Worm (Caenorhabditis elegans) whole organism, L1 larva: ENCODE data around the gene F47B10.6.
A peak's percentile ranks its signal among the peaks of the same experiment; 100 is the strongest.

Experiments used
- C16A3.4 ChIP-seq: fragments of 150-350 bp; optimal IDR thresholded peaks from 2 replicates; lab custom pipeline; 2014; ENCODE audit warnings: missing biosample characterization, missing genetic modification characterization
- F16B12.6 ChIP-seq: fragments of 150-350 bp; optimal IDR thresholded peaks from 2 replicates; lab custom pipeline; 2014; ENCODE audit warnings: missing biosample characterization, missing genetic modification characterization
- aha-1 ChIP-seq: fragments of 150-350 bp; optimal IDR thresholded peaks from 2 replicates; lab custom pipeline; 2014; ENCODE audit warnings: missing biosample characterization, missing genetic modification characterization
- aly-2 ChIP-seq: fragments of 150-350 bp; optimal IDR thresholded peaks from 2 replicates; lab custom pipeline; 2014; ENCODE audit warnings: missing biosample characterization, missing genetic modification characterization
- ama-1 ChIP-seq: fragments of 150-350 bp; optimal IDR thresholded peaks from 2 replicates; lab custom pipeline; 2014
- blmp-1 ChIP-seq: fragments of 150-350 bp; optimal IDR thresholded peaks from 2 replicates; lab custom pipeline; 2014; ENCODE audit warnings: missing biosample characterization, missing genetic modification characterization
- ceh-63 ChIP-seq: fragments of 200-800 bp; sonication (Bioruptor generic); optimal IDR thresholded peaks from 2 replicates; lab custom pipeline; 2018; ENCODE audit warnings: mild to moderate bottlenecking, missing genetic modification characterization, missing compliant biosample characterization
- ceh-82 ChIP-seq, 3 experiments: fragments of 150-350 bp in 1 of 3; sonication (generic microtip) in 2 of 3; optimal IDR thresholded peaks; 2 replicates each; lab custom pipeline; 2014 to 2017; ENCODE audit warnings: missing biosample characterization in 3 of 3, missing genetic modification characterization in 3 of 3
- ceh-88 ChIP-seq: fragments of 200-800 bp; sonication (Bioruptor generic); IDR thresholded peaks from 2 replicates; pipeline ENCODE4 v1.3.6; 2022; ENCODE audit warnings: missing genetic modification characterization, missing compliant biosample characterization
- ceh-90 ChIP-seq: sonication (generic microtip); optimal IDR thresholded peaks from 2 replicates; lab custom pipeline; 2016; ENCODE audit warnings: missing genetic modification characterization, missing compliant biosample characterization
- dsc-1 ChIP-seq: sonication (generic microtip); optimal IDR thresholded peaks from 2 replicates; lab custom pipeline; 2016; ENCODE audit warnings: mild to moderate bottlenecking, missing genetic modification characterization, missing compliant biosample characterization
- efl-1 ChIP-seq, 4 experiments: fragments of 150-350 bp; optimal IDR thresholded peaks in 3 of 4; peaks in 1 of 4; 1 replicate in 1 of 4; 2 replicates in 3 of 4; lab custom pipeline; 2014; ENCODE audit warnings: missing biosample characterization in 2 of 4, missing genetic modification characterization in 2 of 4, missing genetic modification reagents in 2 of 4
- egl-13 ChIP-seq: sonication (generic microtip); optimal IDR thresholded peaks from 2 replicates; lab custom pipeline; 2016; ENCODE audit warnings: missing genotype, missing genetic modification reagents, missing genetic modification characterization, missing compliant biosample characterization
- egl-27 ChIP-seq, 2 experiments: fragments of 150-350 bp in 1 of 2; sonication (generic microtip); optimal IDR thresholded peaks; 3 replicates each; lab custom pipeline; 2017 to 2018; ENCODE audit warnings: missing biosample characterization in 2 of 2, missing genetic modification characterization in 2 of 2, missing genetic modification reagents in 2 of 2
- elt-3 ChIP-seq, 6 experiments: fragments of 150-350 bp in 1 of 6; sonication (generic microtip); optimal IDR thresholded peaks; 2 replicates each; lab custom pipeline; 2017 to 2018; ENCODE audit warnings: missing biosample characterization in 6 of 6, missing genetic modification characterization in 6 of 6, inconsistent platforms in 1 of 6
- ets-5 ChIP-seq: fragments of 200-800 bp; sonication (Bioruptor generic); IDR thresholded peaks from 2 replicates; pipeline ENCODE4 v1.3.6; 2022; ENCODE audit warnings: missing genetic modification characterization, missing compliant biosample characterization
- fkh-10 ChIP-seq: sonication (generic microtip); optimal IDR thresholded peaks from 2 replicates; lab custom pipeline; 2017; ENCODE audit warnings: missing biosample characterization, missing genetic modification reagents, missing genetic modification characterization
- fkh-8 ChIP-seq: sonication (generic microtip); optimal IDR thresholded peaks from 2 replicates; lab custom pipeline; 2016; ENCODE audit warnings: mild to moderate bottlenecking, missing genetic modification characterization, missing compliant biosample characterization
- fos-1 ChIP-seq: fragments of 150-350 bp; optimal IDR thresholded peaks from 2 replicates; lab custom pipeline; 2014; ENCODE audit warnings: missing biosample characterization, missing genetic modification characterization
- grh-1 ChIP-seq: fragments of 200-800 bp; sonication (Bioruptor generic); IDR thresholded peaks from 2 replicates; pipeline ENCODE4 v1.3.6; 2022; ENCODE audit warnings: missing genetic modification reagents, missing genetic modification characterization, missing compliant biosample characterization
- hlh-4 ChIP-seq: sonication (generic microtip); optimal IDR thresholded peaks from 2 replicates; lab custom pipeline; 2016; ENCODE audit warnings: mild to moderate bottlenecking, missing genetic modification characterization, missing compliant biosample characterization
- hpl-2 ChIP-seq: fragments of 150-350 bp; optimal IDR thresholded peaks from 2 replicates; lab custom pipeline; 2014; ENCODE audit warnings: missing biosample characterization, missing genetic modification reagents, missing genetic modification characterization
- irx-1 ChIP-seq: sonication (generic microtip); optimal IDR thresholded peaks from 2 replicates; lab custom pipeline; 2016; ENCODE audit warnings: missing genetic modification characterization, missing compliant biosample characterization
- jun-1 ChIP-seq: fragments of 150-350 bp; optimal IDR thresholded peaks from 2 replicates; lab custom pipeline; 2014; ENCODE audit warnings: missing biosample characterization, missing genetic modification reagents, missing genetic modification characterization
- lin-14 ChIP-seq: fragments of 200-800 bp; sonication (Bioruptor generic); optimal IDR thresholded peaks from 2 replicates; lab custom pipeline; 2018; ENCODE audit warnings: mild to moderate bottlenecking, missing genetic modification characterization, moderate library complexity, missing compliant biosample characterization
- lin-15B ChIP-seq: fragments of 150-350 bp; sonication (generic microtip); optimal IDR thresholded peaks from 3 replicates; lab custom pipeline; 2014; ENCODE audit warnings: missing biosample characterization, missing genetic modification characterization
- lin-35 ChIP-seq, 2 experiments: fragments of 150-350 bp; optimal IDR thresholded peaks; 2 replicates each; lab custom pipeline; 2014; ENCODE audit warnings: missing biosample characterization in 2 of 2, missing genetic modification characterization in 2 of 2, missing genetic modification reagents in 2 of 2
- lin-39 ChIP-seq: fragments of 150-350 bp; optimal IDR thresholded peaks from 2 replicates; lab custom pipeline; 2014; ENCODE audit warnings: missing biosample characterization, missing genetic modification reagents, missing genetic modification characterization
- lsy-2 ChIP-seq, 2 experiments: fragments of 150-350 bp; optimal IDR thresholded peaks; 2 replicates each; lab custom pipeline; 2014; ENCODE audit warnings: missing biosample characterization in 2 of 2, missing genetic modification characterization in 2 of 2
- mab-9 ChIP-seq: fragments of 200-800 bp; sonication (Bioruptor generic); IDR thresholded peaks from 2 replicates; pipeline ENCODE4 v1.3.6; 2022; ENCODE audit warnings: missing genetic modification reagents, missing genetic modification characterization, missing compliant biosample characterization
- mdl-1 ChIP-seq, 2 experiments: fragments of 150-350 bp; optimal IDR thresholded peaks; 2 replicates each; lab custom pipeline; 2014 to 2017; ENCODE audit warnings: missing biosample characterization in 2 of 2, missing genetic modification characterization in 2 of 2, inconsistent platforms in 1 of 2
- mef-2 ChIP-seq: fragments of 150-350 bp; optimal IDR thresholded peaks from 2 replicates; lab custom pipeline; 2014; ENCODE audit warnings: missing biosample characterization, missing genetic modification characterization
- nhr-11 ChIP-seq: fragments of 150-350 bp; optimal IDR thresholded peaks from 2 replicates; lab custom pipeline; 2014; ENCODE audit warnings: missing biosample characterization, missing genetic modification characterization
- nhr-12 ChIP-seq: sonication (generic microtip); optimal IDR thresholded peaks from 2 replicates; lab custom pipeline; 2017; ENCODE audit warnings: missing biosample characterization, missing genetic modification characterization
- nhr-19 ChIP-seq: fragments of 200-800 bp; sonication (Bioruptor generic); conservative IDR thresholded peaks from 2 replicates; pipeline ENCODE4 v1.3.6; 2022; ENCODE audit warnings: missing genetic modification characterization, missing compliant biosample characterization
- nhr-20 ChIP-seq: sonication (generic microtip); optimal IDR thresholded peaks from 2 replicates; lab custom pipeline; 2016; ENCODE audit warnings: mild to moderate bottlenecking, missing genetic modification characterization, missing compliant biosample characterization
- nhr-237 ChIP-seq: fragments of 150-350 bp; optimal IDR thresholded peaks from 2 replicates; lab custom pipeline; 2014; ENCODE audit warnings: missing biosample characterization, missing genetic modification characterization
- nhr-47 ChIP-seq: sonication (generic microtip); optimal IDR thresholded peaks from 2 replicates; lab custom pipeline; 2016; ENCODE audit warnings: mild to moderate bottlenecking, missing genetic modification characterization, moderate library complexity, missing compliant biosample characterization
- nhr-77 ChIP-seq: fragments of 150-350 bp; optimal IDR thresholded peaks from 2 replicates; lab custom pipeline; 2014; ENCODE audit warnings: missing biosample characterization, missing genetic modification characterization
- pag-3 ChIP-seq: sonication (generic microtip); optimal IDR thresholded peaks from 2 replicates; lab custom pipeline; 2017; ENCODE audit warnings: missing genetic modification characterization, mild to moderate bottlenecking, missing compliant biosample characterization, antibody characterized with exemption, borderline replicate concordance; ENCODE audit not compliant: insufficient read depth
- pax-3 ChIP-seq: fragments of 200-800 bp; sonication (Bioruptor generic); optimal IDR thresholded peaks from 2 replicates; lab custom pipeline; 2018; ENCODE audit warnings: mild to moderate bottlenecking, missing genetic modification characterization, moderate library complexity, missing compliant biosample characterization
- rnt-1 ChIP-seq: sonication (generic microtip); optimal IDR thresholded peaks from 2 replicates; lab custom pipeline; 2016; ENCODE audit warnings: mild to moderate bottlenecking, missing genetic modification characterization, moderate library complexity, missing compliant biosample characterization
- skn-1 ChIP-seq: fragments of 150-350 bp; optimal IDR thresholded peaks from 2 replicates; lab custom pipeline; 2014; ENCODE audit warnings: missing biosample characterization, missing genetic modification characterization
- snu-23 ChIP-seq: sonication (generic microtip); optimal IDR thresholded peaks from 2 replicates; lab custom pipeline; 2016; ENCODE audit warnings: missing genetic modification characterization, missing compliant biosample characterization
- tbx-2 ChIP-seq: sonication (generic microtip); optimal IDR thresholded peaks from 2 replicates; lab custom pipeline; 2016; ENCODE audit warnings: missing genetic modification characterization, missing compliant biosample characterization
- unc-130 ChIP-seq: fragments of 150-350 bp; optimal IDR thresholded peaks from 2 replicates; lab custom pipeline; 2017; ENCODE audit warnings: missing biosample characterization, missing genetic modification characterization, inconsistent platforms
- unc-98 ChIP-seq: fragments of 200-800 bp; sonication (Bioruptor generic); IDR thresholded peaks from 2 replicates; pipeline ENCODE4 v1.3.6; 2022; ENCODE audit warnings: missing genetic modification characterization, missing compliant biosample characterization
- zip-4 ChIP-seq: fragments of 200-800 bp; sonication (Bioruptor generic); optimal IDR thresholded peaks from 2 replicates; lab custom pipeline; 2018; ENCODE audit warnings: mild to moderate bottlenecking, missing genetic modification characterization, moderate library complexity, missing compliant biosample characterization
- ztf-11 ChIP-seq, 2 experiments: sonication (generic microtip); optimal IDR thresholded peaks; 2 replicates each; lab custom pipeline; 2016 to 2017; ENCODE audit warnings: missing genetic modification characterization in 2 of 2, missing biosample characterization in 1 of 2, missing compliant biosample characterization in 1 of 2

Gene F47B10.6

DNA sequence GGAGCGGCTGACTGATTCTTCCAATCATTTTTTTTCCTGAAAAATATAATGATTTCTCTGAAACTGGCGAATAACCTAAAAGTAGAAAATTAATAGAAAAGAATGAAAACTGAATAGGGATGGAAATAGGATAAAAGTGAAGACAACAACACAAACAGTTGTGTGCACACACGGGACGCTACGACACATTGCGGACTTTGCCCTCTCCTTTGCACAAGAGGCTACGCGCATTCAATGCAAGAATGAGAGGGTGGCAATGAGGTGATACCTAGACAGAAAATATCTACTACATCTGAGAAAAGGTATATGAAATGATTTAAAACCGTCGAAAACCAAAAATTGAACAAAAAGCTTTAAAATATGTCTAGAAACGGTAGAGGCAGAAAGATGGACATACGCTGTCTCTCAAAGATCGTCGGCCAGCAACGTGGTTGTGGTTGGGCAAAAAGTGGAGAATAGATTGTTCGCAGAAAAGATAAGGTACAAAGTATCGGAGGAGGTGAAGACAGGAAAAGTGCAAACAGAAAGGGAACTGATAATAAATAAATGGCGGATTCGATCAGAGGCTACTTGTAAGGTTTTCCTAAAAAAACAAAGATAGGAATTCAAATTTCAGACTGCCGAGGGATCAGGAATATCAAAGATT lies 11.9 kb downstream of the F47B10.6 start, which contains the start of gene suca-1 (continued):
- TF ChIP-seq pag-3 (tag; lab: Kevin White, UChicago) (no peak), unc-130 (tag; lab: Kevin White, UChicago) (no peak), aha-1 (tag; lab: Kevin White, UChicago) (no peak), nhr-20 (peak; percentile 61), mab-9 (GFP tag; lab: Robert Waterston, UW) (no peak), ama-1 (lab: Kevin White, UChicago) (no peak), nhr-12 (tag; lab: Kevin White, UChicago) (no peak), mef-2 (tag; lab: Kevin White, UChicago) (no peak), egl-13 (no peak), ceh-88 (GFP tag; lab: Robert Waterston, UW) (no peak), hlh-4 (tag; lab: Kevin White, UChicago) (no peak), efl-1 (optimal IDR thresholded peaks at IDR 0.05; lab: Kevin White, UChicago) (peak; percentile 23 to 37), efl-1 (GFP tag; optimal IDR thresholded peaks at IDR 0.05 in 1 of 2; lab: Kevin White, UChicago) (peak; percentile 5 to 11), nhr-77 (tag; lab: Kevin White, UChicago) (no peak), skn-1 (no peak), dsc-1 (tag; lab: Kevin White, UChicago) (peak; percentile 3), fos-1 (no peak), ceh-82 (tag; optimal IDR thresholded peaks at IDR 0.05; lab: Kevin White, UChicago) (peak in 1 of 3 experiments; percentile 62), jun-1 (peak; percentile 7), rnt-1 (tag; lab: Kevin White, UChicago) (peak; percentile 61), nhr-19 (GFP tag; lab: Robert Waterston, UW) (peak; percentile 35), tbx-2 (tag; lab: Kevin White, UChicago) (peak; percentile 21), nhr-47 (tag; lab: Kevin White, UChicago) (peak; percentile 44), egl-27 (tag; optimal IDR thresholded peaks at IDR 0.05; lab: Kevin White, UChicago) (no peak), nhr-237 (tag; lab: Kevin White, UChicago) (no peak), ceh-90 (tag; lab: Kevin White, UChicago) (no peak), lin-14 (GFP tag; lab: Kevin White, UChicago) (peak; percentile 72), pax-3 (tag; lab: Kevin White, UChicago) (no peak), blmp-1 (tag; lab: Kevin White, UChicago) (peak; percentile 83), grh-1 (GFP tag; lab: Robert Waterston, UW) (no peak), nhr-11 (tag; lab: Kevin White, UChicago) (no peak), hpl-2 (GFP tag; lab: Kevin White, UChicago) (no peak), aly-2 (tag; lab: Kevin White, UChicago) (no peak), lin-15B (tag; lab: Kevin White, UChicago) (no peak), irx-1 (tag; lab: Kevin White, UChicago) (no peak), lsy-2 (tag; optimal IDR thresholded peaks at IDR 0.05; lab: Kevin White, UChicago) (peak; percentile 14 to 50), F16B12.6 (tag; lab: Kevin White, UChicago) (peak; percentile 93), ceh-63 (GFP tag; lab: Kevin White, UChicago) (no peak), unc-98 (GFP tag; lab: Robert Waterston, UW) (no peak), lin-39 (tag; lab: Kevin White, UChicago) (no peak), snu-23 (GFP tag; lab: Kevin White, UChicago) (peak; percentile 61)

- TF ChIP-seq nhr-47 (tag; lab: Kevin White, UChicago) (peak; percentile 59), ceh-88 (GFP tag; lab: Robert Waterston, UW) (no peak), ceh-82 (tag; optimal IDR thresholded peaks at IDR 0.05; lab: Kevin White, UChicago) (peak in 2 of 3 experiments; percentile 59 to 77), zip-4 (GFP tag; lab: Kevin White, UChicago) (no peak), mab-9 (GFP tag; lab: Robert Waterston, UW) (no peak), jun-1 (no peak), tbx-2 (tag; lab: Kevin White, UChicago) (peak; percentile 59), ztf-11 (tag; optimal IDR thresholded peaks at IDR 0.05; lab: Kevin White, UChicago) (no peak), lin-35 (GFP tag; optimal IDR thresholded peaks at IDR 0.05; lab: Kevin White, UChicago) (peak; percentile 13 to 54), grh-1 (GFP tag; lab: Robert Waterston, UW) (no peak), fos-1 (peak; percentile 32), nhr-12 (tag; lab: Kevin White, UChicago) (no peak), fkh-10 (GFP tag; lab: Kevin White, UChicago) (peak; percentile 81), C16A3.4 (peak; percentile 32), egl-27 (tag; optimal IDR thresholded peaks at IDR 0.05; lab: Kevin White, UChicago) (peak; percentile 6 to 17), lin-39 (tag; lab: Kevin White, UChicago) (no peak), ets-5 (no peak), elt-3 (tag; optimal IDR thresholded peaks at IDR 0.05; lab: Kevin White, UChicago) (peak in 4 of 6 experiments; percentile 31 to 73 (median 41)), fkh-8 (tag; lab: Kevin White, UChicago) (peak; percentile 63), nhr-11 (tag; lab: Kevin White, UChicago) (no peak), mdl-1 (tag; optimal IDR thresholded peaks at IDR 0.05; lab: Kevin White, UChicago) (peak in 1 of 2 experiments; percentile 61), pag-3 (tag; lab: Kevin White, UChicago) (peak; percentile 8)
Observed at ce11 chrX:10900952-10901351, 12.7 kb downstream of the F47B10.6 start.
